Fruit fly (Drosophila melanogaster) whole organism, embryonic: Measurements from ENCODE around the gene CG31278.

Experiments
- CG10979 ChIP-seq: fragments of 200-800 bp; sonication (Bioruptor generic); optimal IDR thresholded peaks from 2 replicates; lab custom pipeline; 2018; ENCODE audit warnings: missing biosample characterization, mild to moderate bottlenecking, missing genetic modification characterization, moderate library complexity
- CG12071 ChIP-seq: fragments of 200-800 bp; sonication (Bioruptor generic); optimal IDR thresholded peaks from 3 replicates; lab custom pipeline; 2018; ENCODE audit warnings: missing biosample characterization, mild to moderate bottlenecking, missing genetic modification characterization
- CG12299 ChIP-seq: fragments of 200-800 bp; sonication (Bioruptor generic); optimal IDR thresholded peaks from 2 replicates; lab custom pipeline; 2018; ENCODE audit warnings: missing biosample characterization, mild to moderate bottlenecking, missing genetic modification characterization
- CG17328 ChIP-seq: fragments of 200-800 bp; sonication (Bioruptor generic); IDR thresholded peaks from 2 replicates; pipeline ENCODE4 v1.3.6; 2022; ENCODE audit warnings: missing biosample characterization, missing genetic modification characterization
- CG17829 ChIP-seq: fragments of 200-800 bp; optimal IDR thresholded peaks from 2 replicates; lab custom pipeline; 2019; ENCODE audit warnings: missing biosample characterization, mild to moderate bottlenecking, missing genetic modification characterization, moderate library complexity
- CG17912 ChIP-seq: fragments of 200-800 bp; sonication (Bioruptor generic); optimal IDR thresholded peaks from 2 replicates; lab custom pipeline; 2018; ENCODE audit warnings: missing biosample characterization, mild to moderate bottlenecking, missing genetic modification characterization
- CG2712 ChIP-seq: fragments of 200-800 bp; optimal IDR thresholded peaks from 3 replicates; lab custom pipeline; 2019; ENCODE audit warnings: missing biosample characterization, mild to moderate bottlenecking, missing genetic modification characterization, moderate library complexity
- CG3726 ChIP-seq: fragments of 200-800 bp; sonication (Bioruptor generic); IDR thresholded peaks from 3 replicates; pipeline ENCODE4, ENCODE4 v1.3.6; 2022; ENCODE audit warnings: missing biosample characterization, missing genetic modification characterization
- CG4820 ChIP-seq: fragments of 200-800 bp; sonication (Bioruptor generic); optimal IDR thresholded peaks from 3 replicates; lab custom pipeline; 2016; ENCODE audit warnings: missing biosample characterization, missing genetic modification characterization
- CG9437 ChIP-seq: fragments of 200-800 bp; sonication (Bioruptor generic); optimal IDR thresholded peaks from 2 replicates; lab custom pipeline; 2018; ENCODE audit warnings: missing biosample characterization, mild to moderate bottlenecking, missing genetic modification characterization
- D19B ChIP-seq: fragments of 200-800 bp; sonication (Bioruptor generic); optimal IDR thresholded peaks from 2 replicates; lab custom pipeline; 2017; ENCODE audit warnings: missing biosample characterization, mild to moderate bottlenecking, missing genetic modification characterization
- HLH54F ChIP-seq: fragments of 200-800 bp; sonication (Bioruptor generic); optimal IDR thresholded peaks from 3 replicates; lab custom pipeline; 2016; ENCODE audit warnings: missing biosample characterization, missing genetic modification characterization
- Hr78 ChIP-seq, 2 experiments: fragments of 200-800 bp in 1 of 2; fragments of >200 bp in 1 of 2; sonication (Bioruptor generic) in 1 of 2; optimal IDR thresholded peaks; 2 replicates each; lab custom pipeline; 2017 to 2019; ENCODE audit warnings: missing biosample characterization in 2 of 2, missing genetic modification characterization in 2 of 2, mild to moderate bottlenecking in 1 of 2, moderate library complexity in 1 of 2
- Mad ChIP-seq: fragments of 200-800 bp; sonication (Bioruptor generic); optimal IDR thresholded peaks from 2 replicates; lab custom pipeline; 2016; ENCODE audit warnings: missing biosample characterization, missing genetic modification characterization
- NfI ChIP-seq: fragments of 200-800 bp; sonication (Bioruptor generic); optimal IDR thresholded peaks from 3 replicates; lab custom pipeline; 2018; ENCODE audit warnings: missing biosample characterization, mild to moderate bottlenecking, missing genetic modification characterization, moderate library complexity
- Six4 ChIP-seq: fragments of 200-800 bp; sonication (Bioruptor generic); optimal IDR thresholded peaks from 2 replicates; lab custom pipeline; 2016; ENCODE audit warnings: missing biosample characterization, missing genetic modification characterization
- TFAM ChIP-seq: fragments of 200-800 bp; sonication (Bioruptor generic); optimal IDR thresholded peaks from 2 replicates; lab custom pipeline; 2017; ENCODE audit warnings: missing biosample characterization, missing genetic modification characterization, inconsistent platforms
- Xrp1 ChIP-seq: fragments of 200-800 bp; sonication (Bioruptor generic); IDR thresholded peaks from 2 replicates; pipeline ENCODE4 v1.3.6; 2022; ENCODE audit warnings: missing biosample characterization, missing genetic modification characterization
- abd-A ChIP-seq: fragments of 200-800 bp; sonication (Bioruptor generic); optimal IDR thresholded peaks from 3 replicates; lab custom pipeline; 2019; ENCODE audit warnings: missing biosample characterization, mild to moderate bottlenecking, missing genetic modification characterization, moderate library complexity
- ac ChIP-seq: fragments of 200-800 bp; sonication (Bioruptor generic); optimal IDR thresholded peaks from 3 replicates; lab custom pipeline; 2017; ENCODE audit warnings: missing biosample characterization, mild to moderate bottlenecking, missing genetic modification characterization
- cad ChIP-seq: fragments of >200 bp; optimal IDR thresholded peaks from 2 replicates; lab custom pipeline; 2017; ENCODE audit warnings: missing biosample characterization, missing genetic modification characterization
- chinmo ChIP-seq: fragments of 200-800 bp; sonication (Bioruptor generic); IDR thresholded peaks from 4 replicates; pipeline ENCODE4 v1.3.6; 2022; ENCODE audit warnings: missing biosample characterization, missing genetic modification characterization; ENCODE audit not compliant: partially characterized antibody
- crc ChIP-seq: fragments of 200-800 bp; sonication (Bioruptor generic); optimal IDR thresholded peaks from 2 replicates; lab custom pipeline; 2016; ENCODE audit warnings: missing biosample characterization, missing genetic modification characterization
- crp ChIP-seq, 2 experiments: fragments of 200-800 bp; sonication (Bioruptor generic); optimal IDR thresholded peaks; 2 replicates in 1 of 2; 3 replicates in 1 of 2; lab custom pipeline; 2017; ENCODE audit warnings: missing biosample characterization in 2 of 2, missing genetic modification characterization in 2 of 2, mild to moderate bottlenecking in 1 of 2, moderate library complexity in 1 of 2
- fd3F ChIP-seq: fragments of 200-800 bp; sonication (Bioruptor generic); optimal IDR thresholded peaks from 2 replicates; lab custom pipeline; 2018; ENCODE audit warnings: missing biosample characterization, mild to moderate bottlenecking, missing genetic modification characterization, moderate library complexity
- gfzf ChIP-seq: fragments of 200-800 bp; sonication (Bioruptor generic); optimal IDR thresholded peaks from 2 replicates; lab custom pipeline; 2016; ENCODE audit warnings: missing biosample characterization, mild to moderate bottlenecking, missing genetic modification characterization, moderate library complexity
- grn ChIP-seq: fragments of 200-800 bp; sonication (Bioruptor generic); optimal IDR thresholded peaks from 3 replicates; lab custom pipeline; 2017; ENCODE audit warnings: missing biosample characterization, missing genetic modification characterization
- hb ChIP-seq: fragments of 200-800 bp; sonication (Bioruptor generic); IDR thresholded peaks from 3 replicates; pipeline ENCODE4 v1.3.6; 2022; ENCODE audit warnings: missing biosample characterization, missing genetic modification characterization; ENCODE audit not compliant: partially characterized antibody
- kni ChIP-seq: fragments of 200-800 bp; sonication (Bioruptor generic); optimal IDR thresholded peaks from 3 replicates; lab custom pipeline; 2017; ENCODE audit warnings: mild to moderate bottlenecking, missing biosample characterization, missing genetic modification reagents, missing genetic modification characterization
- lola ChIP-seq, 3 experiments: fragments of >200 bp in 2 of 3; fragments of 200-800 bp in 1 of 3; sonication (Bioruptor generic) in 1 of 3; optimal IDR thresholded peaks; 2 replicates each; lab custom pipeline; 2017 to 2019; ENCODE audit warnings: missing biosample characterization in 3 of 3, missing genetic modification characterization in 3 of 3, mild to moderate bottlenecking in 1 of 3, moderate library complexity in 1 of 3
- nerfin-1 ChIP-seq: fragments of 200-800 bp; sonication (Bioruptor generic); optimal IDR thresholded peaks from 3 replicates; lab custom pipeline; 2019; ENCODE audit warnings: missing biosample characterization, mild to moderate bottlenecking, missing genetic modification characterization, moderate library complexity
- nmo ChIP-seq: fragments of 200-800 bp; sonication (Bioruptor generic); optimal IDR thresholded peaks from 2 replicates; lab custom pipeline; 2018; ENCODE audit warnings: missing biosample characterization, mild to moderate bottlenecking, missing genetic modification characterization, moderate library complexity
- oc ChIP-seq: fragments of 200-800 bp; sonication (Bioruptor generic); optimal IDR thresholded peaks from 2 replicates; lab custom pipeline; 2018; ENCODE audit warnings: missing biosample characterization, mild to moderate bottlenecking, missing genetic modification characterization, moderate library complexity
- phol ChIP-seq: fragments of 200-800 bp; sonication (Bioruptor generic); optimal IDR thresholded peaks from 3 replicates; lab custom pipeline; 2018; ENCODE audit warnings: missing biosample characterization, mild to moderate bottlenecking, missing genetic modification characterization, moderate library complexity
- prd ChIP-seq, 3 experiments: fragments of >200 bp in 2 of 3; fragments of 200-800 bp in 1 of 3; sonication (Bioruptor generic) in 1 of 3; optimal IDR thresholded peaks in 2 of 3; IDR thresholded peaks in 1 of 3; 2 replicates in 2 of 3; 3 replicates in 1 of 3; pipeline versions ENCODE4 v1.3.6 to Lab custom; 2017 to 2022; ENCODE audit warnings: missing biosample characterization in 1 of 3, missing genetic modification characterization in 1 of 3
- sens ChIP-seq: fragments of 200-800 bp; sonication (Bioruptor generic); peaks from one replicate; lab custom pipeline; 2016; ENCODE audit warnings: missing biosample characterization, missing genetic modification characterization
- sqz ChIP-seq: fragments of 200-800 bp; sonication (Bioruptor generic); optimal IDR thresholded peaks from 3 replicates; lab custom pipeline; 2018; ENCODE audit warnings: missing biosample characterization, mild to moderate bottlenecking, missing genetic modification characterization
- twi ChIP-seq: fragments of 200-800 bp; optimal IDR thresholded peaks from 2 replicates; lab custom pipeline; 2019; ENCODE audit warnings: missing biosample characterization, mild to moderate bottlenecking, missing genetic modification characterization, moderate library complexity
- vvl ChIP-seq: fragments of 200-800 bp; sonication (Bioruptor generic); IDR thresholded peaks from 2 replicates; pipeline ENCODE4 v1.3.6; 2022; ENCODE audit warnings: missing biosample characterization, missing genetic modification characterization
- zen ChIP-seq: fragments of 200-800 bp; sonication (Bioruptor generic); optimal IDR thresholded peaks from 3 replicates; lab custom pipeline; 2018; ENCODE audit warnings: missing biosample characterization, mild to moderate bottlenecking, missing genetic modification characterization, moderate library complexity
- zf30C ChIP-seq: fragments of 200-800 bp; sonication (Bioruptor generic); optimal IDR thresholded peaks from 3 replicates; lab custom pipeline; 2018; ENCODE audit warnings: missing biosample characterization, mild to moderate bottlenecking, missing genetic modification characterization
- zfh2 ChIP-seq: fragments of 200-800 bp; sonication (Bioruptor generic); optimal IDR thresholded peaks from 2 replicates; lab custom pipeline; 2016; ENCODE audit warnings: missing biosample characterization, missing genetic modification characterization

Gene CG31278

DNA sequence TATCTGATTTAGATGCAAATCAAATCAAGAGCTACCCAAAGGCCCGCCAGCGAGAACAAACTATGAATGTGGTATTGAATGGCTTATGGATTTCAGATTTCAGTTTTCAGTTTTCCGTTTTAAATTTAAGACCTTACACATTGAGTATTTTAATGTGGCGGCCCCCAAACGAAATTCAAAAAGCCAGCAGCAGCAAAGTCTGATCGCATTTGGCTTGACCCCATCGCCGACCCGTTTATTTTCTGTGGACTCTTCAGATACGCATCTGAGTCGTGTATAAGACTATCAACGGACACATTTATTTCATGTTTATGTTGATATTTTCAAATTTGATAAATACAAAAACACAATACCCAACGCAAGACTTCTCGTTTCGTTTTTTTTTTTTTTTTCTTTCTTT, 48.6 kb downstream of the CG31278 start:
- TF ChIP-seq prd (optimal IDR thresholded peaks at IDR 0.05; lab: Kevin White, UChicago) (no peak), prd (GFP tag; IDR thresholded peaks at IDR 0.05; lab: Robert Waterston, UW) (no peak), CG12299 (no peak), sqz (GFP tag; lab: Kevin White, UChicago) (peak; percentile 35), CG17912 (GFP tag; lab: Kevin White, UChicago) (no peak), kni (GFP tag; lab: Kevin White, UChicago) (peak; percentile 84), fd3F (GFP tag; lab: Kevin White, UChicago) (no peak), NfI (GFP tag; lab: Kevin White, UChicago) (no peak), CG3726 (GFP tag; lab: Robert Waterston, UW) (no peak), Mad (no peak), ac (GFP tag; lab: Kevin White, UChicago) (no peak), D19B (GFP tag; lab: Kevin White, UChicago) (no peak), nerfin-1 (tag; lab: Kevin White, UChicago) (no peak), Six4 (GFP tag; lab: Kevin White, UChicago) (no peak), vvl (GFP tag; lab: Robert Waterston, UW) (peak; percentile 25; the same call in 1 of the 2 replicates), zfh2 (GFP tag; lab: Kevin White, UChicago) (no peak), abd-A (tag; lab: Kevin White, UChicago) (peak; percentile 78), cad (GFP tag; lab: Kevin White, UChicago) (no peak), Hr78 (GFP tag; optimal IDR thresholded peaks at IDR 0.05; lab: Kevin White, UChicago) (peak in 1 of 2 experiments; percentile 64), chinmo (GFP tag; lab: Robert Waterston, UW) (peak; percentile 72; the same call in 1 of the 4 replicates), HLH54F (GFP tag; lab: Kevin White, UChicago) (no peak), oc (tag; lab: Kevin White, UChicago) (peak; percentile 57), lola (GFP tag; optimal IDR thresholded peaks at IDR 0.05; lab: Kevin White, UChicago) (no peak), CG4820 (no peak), sens (GFP tag; lab: Kevin White, UChicago) (no peak), gfzf (no peak), nmo (GFP tag; lab: Kevin White, UChicago) (no peak), crp (GFP tag; optimal IDR thresholded peaks at IDR 0.05; lab: Kevin White, UChicago) (no peak), grn (GFP tag; lab: Kevin White, UChicago) (peak; percentile 74), crc (GFP tag; lab: Kevin White, UChicago) (no peak)

DNA sequence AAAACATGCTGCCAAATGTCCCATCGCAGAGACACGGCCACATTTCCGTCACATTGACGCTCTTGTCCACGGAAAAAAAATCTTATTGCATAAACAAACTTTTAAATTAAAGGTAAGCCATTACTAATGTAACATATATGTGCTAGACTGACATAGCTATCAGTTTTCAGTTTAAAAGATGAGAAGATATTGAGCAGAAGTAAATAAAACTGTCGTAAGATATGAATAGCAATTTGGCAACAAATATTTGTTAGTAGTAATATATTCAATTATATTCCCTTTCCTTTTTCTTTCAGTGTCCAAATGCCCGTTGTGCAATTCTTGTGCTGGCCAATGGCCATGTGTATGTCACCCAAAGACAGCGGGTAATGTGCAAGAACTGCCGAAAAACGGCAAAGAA, 49.4 kb downstream of the CG31278 start:
- TF ChIP-seq CG10979 (tag; lab: Kevin White, UChicago), result peak; percentile 34
- no peak for TF ChIP-seq CG9437 (GFP tag; lab: Kevin White, UChicago)
- peak; percentile 5 for TF ChIP-seq phol (tag; lab: Kevin White, UChicago)
- TF ChIP-seq hb (GFP tag; lab: Robert Waterston, UW), result no peak
- peak; percentile 74 for TF ChIP-seq sens (GFP tag; lab: Kevin White, UChicago)
- 0 out of 2 replicates have a peak, but pooled peaks have one; percentile 12 for TF ChIP-seq CG17328 (GFP tag; lab: Robert Waterston, UW)
- TF ChIP-seq CG17829 (tag; lab: Kevin White, UChicago), result peak; percentile 10
- TF ChIP-seq prd (optimal IDR thresholded peaks at IDR 0.05; lab: Kevin White, UChicago), result no peak
- TF ChIP-seq prd (GFP tag; IDR thresholded peaks at IDR 0.05; lab: Robert Waterston, UW), result peak; percentile 45; the same call in 2 of the 3 replicates
- peak; percentile 48 for TF ChIP-seq zen
- TF ChIP-seq Xrp1 (GFP tag; lab: Robert Waterston, UW), result 0 out of 2 replicates have a peak, but pooled peaks have one; percentile 24
- peak; percentile 1 for TF ChIP-seq zf30C (GFP tag; lab: Kevin White, UChicago)
- peak; percentile 27 for TF ChIP-seq CG2712 (tag; lab: Kevin White, UChicago)
- TF ChIP-seq CG12071 (GFP tag; lab: Kevin White, UChicago), result no peak
- TF ChIP-seq twi (tag; lab: Kevin White, UChicago), result peak; percentile 75
- no peak for TF ChIP-seq TFAM (GFP tag; lab: Kevin White, UChicago)
